Worm (Caenorhabditis elegans) whole organism, early embryonic: ENCODE results near the gene swt-1.

Source experiments
- B0310.2 ChIP-seq: sonication (generic microtip); optimal IDR thresholded peaks from 2 replicates; lab custom pipeline; 2016; ENCODE audit warnings: mild to moderate bottlenecking, missing genetic modification characterization, missing compliant biosample characterization
- aly-1 ChIP-seq: sonication (generic microtip); optimal IDR thresholded peaks from 2 replicates; lab custom pipeline; 2016; ENCODE audit warnings: missing genetic modification characterization, missing compliant biosample characterization
- ama-1 ChIP-seq: fragments of 150-350 bp; optimal IDR thresholded peaks from 2 replicates; lab custom pipeline; 2014
- ceh-13 ChIP-seq: fragments of 200-800 bp; sonication (Bioruptor generic); optimal IDR thresholded peaks from 2 replicates; lab custom pipeline; 2018; ENCODE audit warnings: mild to moderate bottlenecking, missing genetic modification characterization, missing compliant biosample characterization
- ets-7 ChIP-seq: sonication (generic microtip); optimal IDR thresholded peaks from 2 replicates; lab custom pipeline; 2016; ENCODE audit warnings: missing genotype, missing genetic modification characterization, missing compliant biosample characterization
- hmbx-1 ChIP-seq: sonication (generic microtip); optimal IDR thresholded peaks from 2 replicates; lab custom pipeline; 2016; ENCODE audit warnings: mild to moderate bottlenecking, missing genetic modification characterization, missing compliant biosample characterization
- hmg-4 ChIP-seq: fragments of 200-800 bp; sonication (Bioruptor generic); optimal IDR thresholded peaks from 2 replicates; lab custom pipeline; 2018; ENCODE audit warnings: mild to moderate bottlenecking, missing genetic modification characterization, missing compliant biosample characterization
- hnd-1 ChIP-seq: sonication (generic microtip); optimal IDR thresholded peaks from 2 replicates; lab custom pipeline; 2016; ENCODE audit warnings: missing genetic modification characterization, missing compliant biosample characterization
- pes-1 ChIP-seq: fragments of 200-800 bp; sonication (Bioruptor generic); IDR thresholded peaks from 2 replicates; pipeline ENCODE4 v1.3.6; 2022; ENCODE audit warnings: missing genetic modification reagents, missing genetic modification characterization, missing compliant biosample characterization
- scrt-1 ChIP-seq: fragments of 200-800 bp; sonication (Bioruptor generic); IDR thresholded peaks from 2 replicates; pipeline ENCODE4 v1.3.6; 2022; ENCODE audit warnings: missing genetic modification characterization, missing compliant biosample characterization
- sea-1 ChIP-seq: fragments of 200-800 bp; sonication (Bioruptor generic); conservative IDR thresholded peaks from 2 replicates; pipeline ENCODE4 v1.3.6; 2022; ENCODE audit warnings: missing genetic modification characterization, missing compliant biosample characterization
- tbx-37 ChIP-seq: fragments of 200-800 bp; sonication (Bioruptor generic); conservative IDR thresholded peaks from 2 replicates; pipeline ENCODE4 v1.3.6; 2022; ENCODE audit warnings: missing genetic modification reagents, missing genetic modification characterization, missing compliant biosample characterization
- tra-4 ChIP-seq: sonication (generic microtip); optimal IDR thresholded peaks from 2 replicates; lab custom pipeline; 2017; ENCODE audit warnings: missing genetic modification characterization, missing compliant biosample characterization

Gene swt-1

DNA sequence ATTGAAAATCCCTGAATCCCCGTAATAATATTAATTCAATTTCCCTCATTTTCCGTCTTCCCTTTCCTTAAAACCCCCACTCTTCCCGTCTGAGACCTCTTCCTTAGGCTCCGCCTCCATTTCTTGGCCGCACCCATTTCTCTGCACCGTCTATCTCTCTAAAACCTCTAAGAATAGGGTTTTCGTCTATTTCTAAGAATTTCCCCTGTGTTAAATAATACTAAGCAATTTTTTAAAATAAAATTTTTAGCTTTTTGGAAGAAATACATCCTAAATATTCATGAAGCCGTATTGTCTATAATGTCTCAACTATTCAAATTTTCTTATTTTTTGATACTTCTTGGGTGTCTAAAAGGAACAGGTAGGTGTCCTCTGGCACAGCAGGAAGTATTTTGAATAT, 32.2 kb downstream of the swt-1 start, which contains the start of gene cdh-8:
Gene cdh-8, plus strand, starts transcription at position 301 of the 400 bp plus-strand sequence.
- TF ChIP-seq tbx-37 (GFP tag; lab: Robert Waterston, UW): no peak
- no peak for TF ChIP-seq pes-1 (GFP tag; lab: Robert Waterston, UW)
- no peak for TF ChIP-seq ama-1
- no peak for TF ChIP-seq B0310.2
- no peak for TF ChIP-seq hnd-1 (tag; lab: Kevin White, UChicago)
- TF ChIP-seq hmbx-1 (tag; lab: Kevin White, UChicago): no peak
- TF ChIP-seq scrt-1 (GFP tag; lab: Robert Waterston, UW): no peak
- TF ChIP-seq hmg-4 (GFP tag; lab: Kevin White, UChicago): no peak

DNA sequence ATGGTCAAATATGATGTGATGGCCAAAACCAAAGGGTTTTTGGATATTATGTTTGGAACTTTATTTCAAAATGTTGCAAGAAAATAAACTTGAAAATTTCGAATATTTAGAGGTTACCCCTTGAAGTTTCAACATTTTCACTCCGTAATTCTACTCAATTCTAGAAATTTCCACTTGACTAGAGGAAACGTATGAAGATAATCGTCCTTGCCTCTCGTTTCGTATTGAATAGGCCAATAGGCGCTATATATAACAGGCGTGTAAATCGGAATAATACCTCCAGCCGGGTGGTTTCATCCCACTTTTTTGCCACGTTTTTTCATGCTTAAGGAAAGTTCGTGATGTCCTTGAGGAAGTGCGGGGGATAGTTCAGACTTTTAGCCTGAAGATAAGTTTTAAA, 36.0 kb downstream of the swt-1 start:
- no peak for TF ChIP-seq B0310.2
- TF ChIP-seq ama-1: no peak
- no peak for TF ChIP-seq ets-7 (tag; lab: Kevin White, UChicago)
- TF ChIP-seq tra-4 (tag; lab: Kevin White, UChicago): no peak
- no peak for TF ChIP-seq ceh-13 (GFP tag; lab: Kevin White, UChicago)
- TF ChIP-seq aly-1: no peak
- TF ChIP-seq scrt-1 (GFP tag; lab: Robert Waterston, UW): no peak
- no peak for TF ChIP-seq sea-1 (GFP tag; lab: Robert Waterston, UW)
